Fruit fly (Drosophila melanogaster) whole organism, embryonic: ENCODE data around the gene CG14232.

Source experiments
- Bdp1 ChIP-seq: fragments of 200-800 bp; sonication (Bioruptor generic); optimal IDR thresholded peaks from 3 replicates; lab custom pipeline; 2016; ENCODE audit warnings: missing biosample characterization, missing genetic modification characterization
- CG10274 ChIP-seq: fragments of 200-800 bp; sonication (Bioruptor generic); optimal IDR thresholded peaks from 3 replicates; lab custom pipeline; 2017; ENCODE audit warnings: missing biosample characterization, mild to moderate bottlenecking, missing genetic modification characterization
- CG10366 ChIP-seq: fragments of 200-800 bp; sonication (Bioruptor generic); IDR thresholded peaks from 2 replicates; pipeline ENCODE4 v1.3.6; 2022; ENCODE audit warnings: missing biosample characterization, missing genetic modification characterization
- CG10565 ChIP-seq: fragments of 200-800 bp; sonication (Bioruptor generic); optimal IDR thresholded peaks from 3 replicates; lab custom pipeline; 2016; ENCODE audit warnings: missing biosample characterization, mild to moderate bottlenecking, missing genetic modification characterization
- CG11085 ChIP-seq: fragments of 200-800 bp; sonication (Bioruptor generic); IDR thresholded peaks from 2 replicates; pipeline ENCODE4 v1.3.6; 2022; ENCODE audit warnings: missing biosample characterization, missing genetic modification characterization
- CG11695 ChIP-seq: fragments of 200-800 bp; sonication (Bioruptor generic); IDR thresholded peaks from 3 replicates; pipeline ENCODE4 v1.3.6; 2022; ENCODE audit warnings: missing biosample characterization, missing genetic modification characterization
- CG12104 ChIP-seq: fragments of 200-800 bp; sonication (Bioruptor generic); optimal IDR thresholded peaks from 3 replicates; lab custom pipeline; 2016; ENCODE audit warnings: missing biosample characterization, missing genetic modification characterization
- CG12155 ChIP-seq: fragments of 200-800 bp; sonication (Bioruptor generic); optimal IDR thresholded peaks from 3 replicates; lab custom pipeline; 2016; ENCODE audit warnings: missing biosample characterization, missing genetic modification characterization
- CG12219 ChIP-seq: fragments of 200-800 bp; sonication (Bioruptor generic); optimal IDR thresholded peaks from 3 replicates; lab custom pipeline; 2018; ENCODE audit warnings: missing biosample characterization, mild to moderate bottlenecking, missing genetic modification characterization
- CG12659 ChIP-seq: fragments of 200-800 bp; sonication (Bioruptor generic); optimal IDR thresholded peaks from 3 replicates; lab custom pipeline; 2017; ENCODE audit warnings: mild to moderate bottlenecking, missing biosample characterization, missing genetic modification reagents, missing genetic modification characterization
- CG14441 ChIP-seq: fragments of 200-800 bp; sonication (Bioruptor generic); IDR thresholded peaks from 2 replicates; pipeline ENCODE4 v1.3.6; 2022; ENCODE audit warnings: missing biosample characterization, missing genetic modification characterization
- CG15011 ChIP-seq: fragments of 200-800 bp; sonication (Bioruptor generic); optimal IDR thresholded peaks from 3 replicates; lab custom pipeline; 2018; ENCODE audit warnings: missing biosample characterization, mild to moderate bottlenecking, missing genetic modification characterization
- CG17359 ChIP-seq: fragments of 200-800 bp; sonication (Bioruptor generic); optimal IDR thresholded peaks from 3 replicates; lab custom pipeline; 2018; ENCODE audit warnings: missing biosample characterization, mild to moderate bottlenecking, missing genetic modification characterization, moderate library complexity
- CG31224 ChIP-seq: fragments of 200-800 bp; sonication (Bioruptor generic); IDR thresholded peaks from 2 replicates; pipeline ENCODE4 v1.3.6; 2022; ENCODE audit warnings: missing biosample characterization, missing genetic modification characterization
- CG32772 ChIP-seq: fragments of 200-800 bp; sonication (Bioruptor generic); IDR thresholded peaks from 2 replicates; pipeline ENCODE4 v1.3.6; 2022; ENCODE audit warnings: missing biosample characterization, missing genetic modification characterization
- CG6272 ChIP-seq: fragments of 200-800 bp; sonication (Bioruptor generic); IDR thresholded peaks from 2 replicates; pipeline ENCODE4 v1.3.6; 2022; ENCODE audit warnings: missing biosample characterization, missing genetic modification characterization
- CG7987 ChIP-seq: fragments of 200-800 bp; sonication (Bioruptor generic); optimal IDR thresholded peaks from 2 replicates; lab custom pipeline; 2018; ENCODE audit warnings: missing biosample characterization, mild to moderate bottlenecking, missing genetic modification characterization, moderate library complexity
- CG9797 ChIP-seq: fragments of 200-800 bp; sonication (Bioruptor generic); optimal IDR thresholded peaks from 3 replicates; lab custom pipeline; 2018; ENCODE audit warnings: missing biosample characterization, mild to moderate bottlenecking, missing genetic modification characterization
- Elba2 ChIP-seq: fragments of 200-800 bp; sonication (Bioruptor generic); optimal IDR thresholded peaks from 3 replicates; lab custom pipeline; 2016; ENCODE audit warnings: missing biosample characterization, missing genetic modification characterization
- Hr78 ChIP-seq, 2 experiments: fragments of 200-800 bp in 1 of 2; fragments of >200 bp in 1 of 2; sonication (Bioruptor generic) in 1 of 2; optimal IDR thresholded peaks; 2 replicates each; lab custom pipeline; 2017 to 2019; ENCODE audit warnings: missing biosample characterization in 2 of 2, missing genetic modification characterization in 2 of 2, mild to moderate bottlenecking in 1 of 2, moderate library complexity in 1 of 2
- NK7.1 ChIP-seq: fragments of 200-800 bp; sonication (Bioruptor generic); optimal IDR thresholded peaks from 3 replicates; lab custom pipeline; 2016; ENCODE audit warnings: missing biosample characterization, missing genetic modification characterization
- Nf-YB ChIP-seq: fragments of 200-800 bp; sonication (Bioruptor generic); optimal IDR thresholded peaks from 3 replicates; lab custom pipeline; 2019; ENCODE audit warnings: missing biosample characterization, mild to moderate bottlenecking, missing genetic modification characterization, moderate library complexity
- Nf-YC ChIP-seq: fragments of 200-800 bp; optimal IDR thresholded peaks from 3 replicates; lab custom pipeline; 2019; ENCODE audit warnings: missing biosample characterization, mild to moderate bottlenecking, missing genetic modification characterization, moderate library complexity
- Side ChIP-seq: fragments of 200-800 bp; sonication (Bioruptor generic); optimal IDR thresholded peaks from 2 replicates; lab custom pipeline; 2016; ENCODE audit warnings: missing biosample characterization, missing genetic modification characterization
- Sin3A ChIP-seq: fragments of >200 bp; optimal IDR thresholded peaks from 2 replicates; lab custom pipeline; 2018
- Sox100B ChIP-seq: fragments of 200-800 bp; sonication (Bioruptor generic); optimal IDR thresholded peaks from 3 replicates; lab custom pipeline; 2018; ENCODE audit warnings: missing biosample characterization, mild to moderate bottlenecking, missing genetic modification characterization
- Sry-β ChIP-seq: fragments of 200-800 bp; sonication (Bioruptor generic); optimal IDR thresholded peaks from 2 replicates; lab custom pipeline; 2018; ENCODE audit warnings: missing biosample characterization, mild to moderate bottlenecking, missing genetic modification characterization, moderate library complexity
- Stat92E ChIP-seq, 3 experiments: fragments of >200 bp in 2 of 3; fragments of 200-800 bp in 1 of 3; sonication (Bioruptor generic) in 1 of 3; optimal IDR thresholded peaks; 2 replicates each; lab custom pipeline; 2017 to 2019; ENCODE audit warnings: missing biosample characterization in 3 of 3, missing genetic modification characterization in 3 of 3, mild to moderate bottlenecking in 1 of 3, moderate library complexity in 1 of 3
- YL-1 ChIP-seq: fragments of 200-800 bp; sonication (Bioruptor generic); optimal IDR thresholded peaks from 3 replicates; lab custom pipeline; 2017; ENCODE audit warnings: missing biosample characterization, mild to moderate bottlenecking, missing genetic modification characterization
- btn ChIP-seq: fragments of 200-800 bp; sonication (Bioruptor generic); optimal IDR thresholded peaks from 2 replicates; lab custom pipeline; 2016; ENCODE audit warnings: missing biosample characterization, missing genetic modification characterization
- chinmo ChIP-seq: fragments of 200-800 bp; sonication (Bioruptor generic); IDR thresholded peaks from 4 replicates; pipeline ENCODE4 v1.3.6; 2022; ENCODE audit warnings: missing biosample characterization, missing genetic modification characterization; ENCODE audit not compliant: partially characterized antibody
- emc ChIP-seq: fragments of 200-800 bp; sonication (Bioruptor generic); optimal IDR thresholded peaks from 2 replicates; lab custom pipeline; 2016; ENCODE audit warnings: missing biosample characterization, missing genetic modification characterization
- exex ChIP-seq: fragments of 200-800 bp; sonication (Bioruptor generic); optimal IDR thresholded peaks from 4 replicates; lab custom pipeline; 2018; ENCODE audit warnings: missing biosample characterization, mild to moderate bottlenecking, missing genetic modification characterization, moderate library complexity
- ftz-f1 ChIP-seq: fragments of 200-800 bp; sonication (Bioruptor generic); optimal IDR thresholded peaks from 2 replicates; lab custom pipeline; 2016; ENCODE audit warnings: missing biosample characterization, missing genetic modification characterization
- gcm ChIP-seq: fragments of 200-800 bp; sonication (Bioruptor generic); optimal IDR thresholded peaks from 2 replicates; lab custom pipeline; 2019; ENCODE audit warnings: missing biosample characterization, mild to moderate bottlenecking, missing genetic modification characterization, moderate library complexity
- gfzf ChIP-seq: fragments of 200-800 bp; sonication (Bioruptor generic); optimal IDR thresholded peaks from 2 replicates; lab custom pipeline; 2016; ENCODE audit warnings: missing biosample characterization, mild to moderate bottlenecking, missing genetic modification characterization, moderate library complexity
- h ChIP-seq: fragments of >200 bp; optimal IDR thresholded peaks from 2 replicates; lab custom pipeline; 2017
- jing ChIP-seq: fragments of 200-800 bp; sonication (Bioruptor generic); optimal IDR thresholded peaks from 2 replicates; lab custom pipeline; 2018; ENCODE audit warnings: missing biosample characterization, mild to moderate bottlenecking, missing genetic modification characterization
- maf-S ChIP-seq: fragments of 200-800 bp; sonication (Bioruptor generic); optimal IDR thresholded peaks from 2 replicates; lab custom pipeline; 2016; ENCODE audit warnings: missing biosample characterization, missing genetic modification characterization
- org-1 ChIP-seq: fragments of 200-800 bp; sonication (Bioruptor generic); optimal IDR thresholded peaks from 2 replicates; lab custom pipeline; 2017; ENCODE audit warnings: missing biosample characterization, missing genetic modification characterization
- pan ChIP-seq, 4 experiments: fragments of >200 bp in 3 of 4; fragments of 200-800 bp in 1 of 4; sonication (Bioruptor generic) in 1 of 4; optimal IDR thresholded peaks in 3 of 4; IDR thresholded peaks in 1 of 4; 2 replicates each; pipeline versions ENCODE4 v1.3.6 to Lab custom; 2017 to 2022; ENCODE audit warnings: missing biosample characterization in 2 of 4, missing genetic modification characterization in 2 of 4, mixed read lengths in 1 of 4
- phol ChIP-seq: fragments of 200-800 bp; sonication (Bioruptor generic); optimal IDR thresholded peaks from 3 replicates; lab custom pipeline; 2018; ENCODE audit warnings: missing biosample characterization, mild to moderate bottlenecking, missing genetic modification characterization, moderate library complexity
- row ChIP-seq: fragments of 200-800 bp; sonication (Bioruptor generic); IDR thresholded peaks from 3 replicates; pipeline ENCODE4 v1.3.6; 2022; ENCODE audit warnings: missing biosample characterization, missing genetic modification characterization
- sc ChIP-seq, 3 experiments: fragments of >200 bp in 2 of 3; fragments of 200-800 bp in 1 of 3; sonication (Bioruptor generic) in 1 of 3; optimal IDR thresholded peaks; 2 replicates in 2 of 3; 3 replicates in 1 of 3; lab custom pipeline; 2017; ENCODE audit warnings: mild to moderate bottlenecking in 1 of 3, missing biosample characterization in 1 of 3, missing genetic modification characterization in 1 of 3, missing genetic modification reagents in 1 of 3
- sob ChIP-seq: fragments of 200-800 bp; sonication (Bioruptor generic); IDR thresholded peaks from 2 replicates; pipeline ENCODE4 v1.3.6; 2022; ENCODE audit warnings: missing biosample characterization, missing genetic modification characterization
- stwl ChIP-seq: fragments of 200-800 bp; sonication (Bioruptor generic); optimal IDR thresholded peaks from 3 replicates; lab custom pipeline; 2018; ENCODE audit warnings: missing biosample characterization, mild to moderate bottlenecking, missing genetic modification characterization, moderate library complexity
- twi ChIP-seq: fragments of 200-800 bp; optimal IDR thresholded peaks from 2 replicates; lab custom pipeline; 2019; ENCODE audit warnings: missing biosample characterization, mild to moderate bottlenecking, missing genetic modification characterization, moderate library complexity
- wdn ChIP-seq: fragments of 200-800 bp; sonication (Bioruptor generic); IDR thresholded peaks from 2 replicates; pipeline ENCODE4 v1.3.6; 2022; ENCODE audit warnings: missing biosample characterization, missing genetic modification characterization
- zfh1 ChIP-seq: fragments of 200-800 bp; sonication (Bioruptor generic); IDR thresholded peaks from 3 replicates; pipeline ENCODE4 v1.3.6; 2022; ENCODE audit warnings: missing biosample characterization, missing genetic modification characterization

CG14232 gene

dm6 chrX:19663196-19663858 is 40.7 kb downstream of the CG14232 start (continued):
- no peak for TF ChIP-seq CG10565 (GFP tag; lab: Kevin White, UChicago)
- TF ChIP-seq CG10366 (GFP tag; lab: Robert Waterston, UW) = no peak; the same call in 1 of the 2 replicates
- TF ChIP-seq CG7987 (GFP tag; lab: Kevin White, UChicago) = no peak
- TF ChIP-seq Nf-YB (GFP tag; lab: Kevin White, UChicago) = no peak
- TF ChIP-seq emc (GFP tag; lab: Kevin White, UChicago) = no peak
- TF ChIP-seq CG12104 (GFP tag; lab: Kevin White, UChicago) = peak; percentile 61
- peak; percentile 67 for TF ChIP-seq CG12659 (GFP tag; lab: Kevin White, UChicago)
- TF ChIP-seq Stat92E (GFP tag; optimal IDR thresholded peaks at IDR 0.05; lab: Kevin White, UChicago) = no peak
- no peak for TF ChIP-seq h (lab: Kevin White, UChicago)
- peak; percentile 46; the same call in 2 of the 3 replicates for TF ChIP-seq CG11695 (GFP tag; lab: Robert Waterston, UW)
- TF ChIP-seq YL-1 (GFP tag; lab: Kevin White, UChicago) = no peak
- no peak for TF ChIP-seq sc (optimal IDR thresholded peaks at IDR 0.05; lab: Kevin White, UChicago)
- TF ChIP-seq sc (GFP tag; optimal IDR thresholded peaks at IDR 0.05; lab: Kevin White, UChicago) = peak; percentile 24
- TF ChIP-seq CG12219 (GFP tag; lab: Kevin White, UChicago) = no peak
- TF ChIP-seq CG11085 = no peak
- TF ChIP-seq phol = peak; percentile 59
- TF ChIP-seq Side (GFP tag; lab: Kevin White, UChicago) = no peak
- TF ChIP-seq ftz-f1 (GFP tag; lab: Kevin White, UChicago) = no peak
- no peak for TF ChIP-seq zfh1
- TF ChIP-seq exex (tag; lab: Kevin White, UChicago) = no peak
- peak; percentile 23 for TF ChIP-seq twi (tag; lab: Kevin White, UChicago)
- no peak for TF ChIP-seq stwl (tag; lab: Kevin White, UChicago)
- TF ChIP-seq Elba2 (GFP tag; lab: Kevin White, UChicago) = no peak
- TF ChIP-seq CG6272 (GFP tag; lab: Robert Waterston, UW) = no peak
- TF ChIP-seq CG10274 = peak; percentile 25
- TF ChIP-seq NK7.1 = no peak
- TF ChIP-seq row (GFP tag; lab: Robert Waterston, UW) = peak; percentile 71
- no peak for TF ChIP-seq jing (GFP tag; lab: Kevin White, UChicago)
- no peak for TF ChIP-seq pan (optimal IDR thresholded peaks at IDR 0.05; lab: Kevin White, UChicago)
- TF ChIP-seq pan (GFP tag; optimal IDR thresholded peaks at IDR 0.05 in 1 of 2, IDR thresholded peaks at IDR 0.05 in 1 of 2) = peak in 1 of 2 experiments; percentile 35
- TF ChIP-seq sob (GFP tag; lab: Robert Waterston, UW) = no peak
- TF ChIP-seq maf-S (GFP tag; lab: Kevin White, UChicago) = no peak
- TF ChIP-seq Sry-β = no peak
- TF ChIP-seq gcm (GFP tag; lab: Kevin White, UChicago) = no peak
- no peak for TF ChIP-seq CG9797 (GFP tag; lab: Kevin White, UChicago)
- peak; percentile 62 for TF ChIP-seq Nf-YC (tag; lab: Kevin White, UChicago)
- TF ChIP-seq Sin3A (lab: Kevin White, UChicago) = no peak
- no peak for TF ChIP-seq CG14441 (GFP tag; lab: Robert Waterston, UW)
- TF ChIP-seq org-1 = peak; percentile 51
- peak; percentile 57 for TF ChIP-seq CG15011 (GFP tag; lab: Kevin White, UChicago)
- TF ChIP-seq CG32772 (GFP tag; lab: Robert Waterston, UW) = no peak
- no peak for TF ChIP-seq wdn
- no peak for TF ChIP-seq Hr78 (GFP tag; optimal IDR thresholded peaks at IDR 0.05; lab: Kevin White, UChicago)
- TF ChIP-seq Bdp1 = no peak
- peak; percentile 2 for TF ChIP-seq CG12155 (GFP tag; lab: Kevin White, UChicago)
- TF ChIP-seq chinmo (GFP tag; lab: Robert Waterston, UW) = no peak
- no peak for TF ChIP-seq gfzf (GFP tag; lab: Kevin White, UChicago)
- no peak for TF ChIP-seq Sox100B (GFP tag; lab: Kevin White, UChicago)
- no peak for TF ChIP-seq CG31224 (GFP tag; lab: Robert Waterston, UW)
- TF ChIP-seq btn (GFP tag; lab: Kevin White, UChicago) = no peak
- TF ChIP-seq CG17359 = peak; percentile 35
